Worm (Caenorhabditis elegans) whole organism, L4 larva: Measurements from ENCODE around the gene cdc-50.B.

Experiments
- F10B5.3 ChIP-seq: sonication (generic microtip); optimal IDR thresholded peaks from 2 replicates; lab custom pipeline; 2016; ENCODE audit warnings: mild to moderate bottlenecking, missing genetic modification characterization, missing compliant biosample characterization
- T26A8.4 ChIP-seq: fragments of 200-800 bp; sonication (Bioruptor generic); IDR thresholded peaks from 2 replicates; pipeline ENCODE4 v1.3.6; 2022; ENCODE audit warnings: missing genetic modification characterization, missing compliant biosample characterization
- Y5F2A.4 ChIP-seq: fragments of 200-800 bp; sonication (Bioruptor generic); optimal IDR thresholded peaks from 2 replicates; lab custom pipeline; 2018; ENCODE audit warnings: mild to moderate bottlenecking, missing genetic modification characterization, missing compliant biosample characterization
- ZK337.2 ChIP-seq: fragments of 200-800 bp; sonication (Bioruptor generic); IDR thresholded peaks from 2 replicates; pipeline ENCODE4 v1.3.6; 2022; ENCODE audit warnings: missing genetic modification reagents, missing genetic modification characterization, missing compliant biosample characterization
- aly-2 ChIP-seq: sonication (generic microtip); optimal IDR thresholded peaks from 2 replicates; lab custom pipeline; 2018; ENCODE audit warnings: missing biosample characterization, missing genetic modification characterization
- attf-4 ChIP-seq: sonication (generic microtip); optimal IDR thresholded peaks from 3 replicates; lab custom pipeline; 2017; ENCODE audit warnings: missing biosample characterization, missing genetic modification characterization
- ceh-28 ChIP-seq: fragments of 150-350 bp; optimal IDR thresholded peaks from 2 replicates; lab custom pipeline; 2014; ENCODE audit warnings: missing biosample characterization, missing genetic modification reagents, missing genetic modification characterization
- ceh-32 ChIP-seq: sonication (generic microtip); optimal IDR thresholded peaks from 2 replicates; lab custom pipeline; 2016; ENCODE audit warnings: mild to moderate bottlenecking, missing genetic modification characterization, missing compliant biosample characterization; ENCODE audit not compliant: poor library complexity
- cey-2 ChIP-seq: sonication (generic microtip); optimal IDR thresholded peaks from 3 replicates; lab custom pipeline; 2017; ENCODE audit warnings: missing genetic modification characterization, mild to moderate bottlenecking, missing compliant biosample characterization, antibody characterized with exemption, borderline replicate concordance; ENCODE audit not compliant: insufficient read depth
- ctbp-1 ChIP-seq: fragments of 200-800 bp; sonication (Bioruptor generic); IDR thresholded peaks from 2 replicates; pipeline ENCODE4 v1.3.6; 2022; ENCODE audit warnings: missing genetic modification reagents, missing genetic modification characterization, missing compliant biosample characterization
- daf-12 ChIP-seq: fragments of 150-350 bp; optimal IDR thresholded peaks from 2 replicates; lab custom pipeline; 2014; ENCODE audit warnings: missing biosample characterization, missing genetic modification reagents, missing genetic modification characterization
- daf-16 ChIP-seq, 3 experiments: sonication (generic microtip); optimal IDR thresholded peaks; 2 replicates each; lab custom pipeline; 2016 to 2017; ENCODE audit warnings: missing genetic modification characterization in 3 of 3, missing genetic modification reagents in 3 of 3, mild to moderate bottlenecking in 2 of 3, missing compliant biosample characterization in 2 of 3, missing biosample characterization in 1 of 3, moderate library complexity in 1 of 3
- dmd-9 ChIP-seq: fragments of 200-800 bp; sonication (Bioruptor generic); IDR thresholded peaks from 2 replicates; pipeline ENCODE4 v1.3.6; 2022; ENCODE audit warnings: missing genetic modification reagents, missing genetic modification characterization, missing compliant biosample characterization
- dpl-1 ChIP-seq: fragments of 150-350 bp; optimal IDR thresholded peaks from 2 replicates; lab custom pipeline; 2014; ENCODE audit warnings: missing biosample characterization, missing genetic modification reagents, missing genetic modification characterization
- dve-1 ChIP-seq: sonication (generic microtip); optimal IDR thresholded peaks from 2 replicates; lab custom pipeline; 2017; ENCODE audit warnings: antibody characterized with exemption, mild to moderate bottlenecking, missing genetic modification characterization, missing compliant biosample characterization; ENCODE audit not compliant: insufficient read depth
- hif-1 ChIP-seq, 2 experiments: sonication (generic microtip); optimal IDR thresholded peaks; 2 replicates each; lab custom pipeline; 2016 to 2017; ENCODE audit warnings: missing compliant biosample characterization in 2 of 2, missing genetic modification characterization in 2 of 2, missing genetic modification reagents in 2 of 2, missing genotype in 2 of 2, mild to moderate bottlenecking in 1 of 2
- hlh-11 ChIP-seq: fragments of 200-800 bp; sonication (Bioruptor generic); optimal IDR thresholded peaks from 2 replicates; lab custom pipeline; 2018; ENCODE audit warnings: mild to moderate bottlenecking, missing genetic modification characterization, missing compliant biosample characterization
- hlh-30 ChIP-seq: sonication (generic microtip); optimal IDR thresholded peaks from 2 replicates; lab custom pipeline; 2017; ENCODE audit warnings: antibody characterized with exemption, mild to moderate bottlenecking, missing genetic modification characterization, missing compliant biosample characterization; ENCODE audit not compliant: insufficient read depth
- hmg-1.1 ChIP-seq: fragments of 200-800 bp; sonication (Bioruptor generic); IDR thresholded peaks from 2 replicates; pipeline ENCODE4 v1.3.6; 2022; ENCODE audit warnings: missing genetic modification reagents, missing genetic modification characterization, missing compliant biosample characterization
- lim-7 ChIP-seq: fragments of 200-800 bp; sonication (Bioruptor generic); IDR thresholded peaks from 2 replicates; pipeline ENCODE4 v1.3.6; 2022; ENCODE audit warnings: missing genetic modification characterization, missing compliant biosample characterization
- lin-13 ChIP-seq: fragments of 150-350 bp; optimal IDR thresholded peaks from 2 replicates; lab custom pipeline; 2014; ENCODE audit warnings: missing biosample characterization, missing genetic modification reagents, missing genetic modification characterization
- lin-29 ChIP-seq: fragments of 200-800 bp; sonication (Bioruptor generic); IDR thresholded peaks from 2 replicates; pipeline ENCODE4 v1.3.6; 2022; ENCODE audit warnings: missing genetic modification reagents, missing genetic modification characterization, missing compliant biosample characterization
- lin-38 ChIP-seq: fragments of 200-800 bp; sonication (Bioruptor generic); IDR thresholded peaks from 2 replicates; pipeline ENCODE4 v1.3.6; 2022; ENCODE audit warnings: missing genetic modification reagents, missing genetic modification characterization, missing compliant biosample characterization
- lin-39 ChIP-seq: fragments of 150-350 bp; optimal IDR thresholded peaks from 2 replicates; lab custom pipeline; 2014; ENCODE audit warnings: missing biosample characterization, missing genetic modification reagents, missing genetic modification characterization
- lsy-2 ChIP-seq, 2 experiments: fragments of 150-350 bp in 1 of 2; sonication (generic microtip) in 1 of 2; optimal IDR thresholded peaks; 2 replicates each; lab custom pipeline; 2014 to 2017; ENCODE audit warnings: missing biosample characterization in 2 of 2, missing genetic modification characterization in 2 of 2
- madf-5 ChIP-seq, 2 experiments: fragments of 200-800 bp; sonication (Bioruptor generic); IDR thresholded peaks; 2 replicates each; pipeline ENCODE4 v1.3.6; 2022; ENCODE audit warnings: missing compliant biosample characterization in 2 of 2, missing genetic modification characterization in 2 of 2
- mdt-29 ChIP-seq: fragments of 200-800 bp; sonication (Bioruptor generic); IDR thresholded peaks from 2 replicates; pipeline ENCODE4 v1.3.6; 2022; ENCODE audit warnings: missing genetic modification reagents, missing genetic modification characterization, missing compliant biosample characterization
- mes-2 ChIP-seq: sonication (generic microtip); optimal IDR thresholded peaks from 2 replicates; lab custom pipeline; 2016; ENCODE audit warnings: missing genotype, mild to moderate bottlenecking, missing genetic modification characterization, missing compliant biosample characterization; ENCODE audit not compliant: poor library complexity, severe bottlenecking
- nhr-11 ChIP-seq: fragments of 150-350 bp; optimal IDR thresholded peaks from 2 replicates; lab custom pipeline; 2014; ENCODE audit warnings: missing biosample characterization, missing genetic modification characterization
- nhr-237 ChIP-seq: sonication (generic microtip); optimal IDR thresholded peaks from 2 replicates; lab custom pipeline; 2017; ENCODE audit warnings: missing biosample characterization, missing genetic modification characterization
- nhr-25 ChIP-seq: sonication (generic microtip); optimal IDR thresholded peaks from 2 replicates; lab custom pipeline; 2017; ENCODE audit warnings: missing genetic modification characterization, mild to moderate bottlenecking, missing compliant biosample characterization, antibody characterized with exemption, moderate library complexity, borderline replicate concordance; ENCODE audit not compliant: insufficient read depth
- nhr-42 ChIP-seq: fragments of 200-800 bp; sonication (Bioruptor generic); IDR thresholded peaks from 2 replicates; pipeline ENCODE4 v1.3.6; 2022; ENCODE audit warnings: missing genetic modification characterization, missing compliant biosample characterization
- nhr-48 ChIP-seq: sonication (generic microtip); optimal IDR thresholded peaks from 2 replicates; lab custom pipeline; 2016; ENCODE audit warnings: mild to moderate bottlenecking, missing genetic modification characterization, missing compliant biosample characterization
- nhr-77 ChIP-seq: fragments of 150-350 bp; optimal IDR thresholded peaks from 2 replicates; lab custom pipeline; 2014; ENCODE audit warnings: missing biosample characterization, missing genetic modification characterization
- rbr-2 ChIP-seq: sonication (generic microtip); optimal IDR thresholded peaks from 2 replicates; lab custom pipeline; 2016; ENCODE audit warnings: missing genotype, missing genetic modification characterization, missing compliant biosample characterization
- sdz-12 ChIP-seq: fragments of 200-800 bp; sonication (Bioruptor generic); optimal IDR thresholded peaks from 2 replicates; lab custom pipeline; 2018; ENCODE audit warnings: mild to moderate bottlenecking, missing genetic modification characterization, missing compliant biosample characterization
- tra-1 ChIP-seq: fragments of 200-800 bp; sonication (Bioruptor generic); IDR thresholded peaks from 2 replicates; pipeline ENCODE4 v1.3.6; 2022; ENCODE audit warnings: missing genetic modification reagents, missing genetic modification characterization, missing compliant biosample characterization
- unc-39 ChIP-seq: sonication (generic microtip); optimal IDR thresholded peaks from 2 replicates; lab custom pipeline; 2017; ENCODE audit warnings: missing biosample characterization, missing genetic modification characterization
- zip-11 ChIP-seq: fragments of 200-800 bp; sonication (Bioruptor generic); IDR thresholded peaks from 2 replicates; pipeline ENCODE4 v1.3.6; 2022; ENCODE audit warnings: missing genetic modification characterization, missing compliant biosample characterization
- zip-2 ChIP-seq: fragments of 150-350 bp; optimal IDR thresholded peaks from 2 replicates; lab custom pipeline; 2014; ENCODE audit warnings: missing biosample characterization, missing genetic modification characterization

The cdc-50.B gene

DNA sequence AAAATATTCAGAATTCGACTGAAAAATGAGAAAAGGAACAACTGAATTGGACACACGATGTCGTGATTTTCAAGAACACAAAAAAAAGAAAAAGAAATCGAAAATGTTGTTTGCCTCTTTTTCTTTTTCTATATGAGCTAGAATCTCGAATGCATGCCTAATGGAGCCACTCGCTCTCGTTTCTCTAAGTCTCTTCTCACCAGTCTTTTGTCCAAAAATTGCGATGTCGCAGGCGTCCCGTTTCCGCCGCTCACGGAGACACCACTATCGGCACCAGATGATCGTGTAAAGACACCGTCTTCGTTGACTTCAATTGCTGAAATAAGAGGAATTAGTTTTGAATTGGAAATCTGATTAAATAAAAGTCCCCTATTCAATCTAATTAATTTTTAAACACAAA is 6.0 kb upstream of the cdc-50.B start (continued):
- TF ChIP-seq nhr-11 (tag; lab: Kevin White, UChicago) (no peak), nhr-77 (no peak), daf-16 (GFP tag; optimal IDR thresholded peaks at IDR 0.05; lab: Kevin White, UChicago) (no peak), daf-16 (tag; optimal IDR thresholded peaks at IDR 0.05; lab: Kevin White, UChicago) (no peak), lsy-2 (tag; optimal IDR thresholded peaks at IDR 0.05; lab: Kevin White, UChicago) (peak in 1 of 2 experiments; percentile 52), attf-4 (no peak), lin-29 (GFP tag; lab: Robert Waterston, UW) (no peak), aly-2 (tag; lab: Kevin White, UChicago) (no peak), hmg-1.1 (GFP tag; lab: Robert Waterston, UW) (0 out of 2 replicates have a peak, but pooled peaks have one; percentile 16), lim-7 (GFP tag; lab: Robert Waterston, UW) (no peak), nhr-237 (tag; lab: Kevin White, UChicago) (no peak), F10B5.3 (tag; lab: Kevin White, UChicago) (no peak), nhr-42 (GFP tag; lab: Robert Waterston, UW) (no peak), hlh-30 (tag; lab: Kevin White, UChicago) (peak; percentile 34), ceh-32 (tag; lab: Kevin White, UChicago) (no peak), daf-12 (no peak), rbr-2 (tag; lab: Kevin White, UChicago) (peak; percentile 42), sdz-12 (no peak), dmd-9 (no peak), lin-39 (tag; lab: Kevin White, UChicago) (no peak), nhr-48 (tag; lab: Kevin White, UChicago) (no peak), Y5F2A.4 (no peak), mes-2 (tag; lab: Kevin White, UChicago) (peak; percentile 49), hif-1 (tag; optimal IDR thresholded peaks at IDR 0.05; lab: Kevin White, UChicago) (no peak), zip-11 (GFP tag; lab: Robert Waterston, UW) (no peak), dve-1 (tag; lab: Kevin White, UChicago) (no peak), ZK337.2 (no peak), mdt-29 (GFP tag; lab: Robert Waterston, UW) (no peak), T26A8.4 (GFP tag; lab: Robert Waterston, UW) (no peak), zip-2 (tag; lab: Kevin White, UChicago) (no peak), nhr-25 (tag; lab: Kevin White, UChicago) (no peak), ceh-28 (tag; lab: Kevin White, UChicago) (no peak), lin-13 (no peak), madf-5 (GFP tag; IDR thresholded peaks at IDR 0.05; lab: Robert Waterston, UW) (no peak), ctbp-1 (peak; percentile 75), dpl-1 (GFP tag; lab: Kevin White, UChicago) (no peak), unc-39 (tag; lab: Kevin White, UChicago) (no peak)

DNA sequence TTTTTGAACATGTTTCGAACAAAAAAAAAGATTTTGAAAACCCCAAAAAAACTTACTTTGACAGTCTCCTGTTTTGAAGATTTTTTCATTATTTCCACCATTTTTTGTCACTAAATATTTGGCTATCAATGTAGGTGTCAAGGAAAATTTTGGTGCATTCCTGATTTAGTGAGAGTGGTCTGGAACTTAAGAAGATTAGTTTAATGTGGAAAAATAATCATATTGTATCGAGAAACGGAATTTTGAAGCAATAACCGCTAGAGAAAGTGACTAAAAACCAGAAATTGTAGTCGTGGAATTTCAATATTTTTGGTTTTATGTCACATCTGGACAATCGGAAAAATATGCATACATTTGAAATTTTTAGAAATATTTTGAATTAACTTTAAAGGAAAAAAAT is 2.8 kb upstream of the cdc-50.B start, which contains the start of the genes F20C5.11 and klp-11:
Gene F20C5.11 (minus strand): TSS at position 101 of the 400 bp plus-strand sequence.
Gene klp-11 (minus strand): TSS at position 171 of the 400 bp plus-strand sequence.
- TF ChIP-seq lin-38 (GFP tag; lab: Robert Waterston, UW), result no peak
- TF ChIP-seq cey-2 (tag; lab: Kevin White, UChicago), result no peak
- TF ChIP-seq hlh-11 (tag; lab: Kevin White, UChicago), result no peak
- no peak for TF ChIP-seq tra-1
